Worm (Caenorhabditis elegans) whole organism, dauer: ENCODE data around the gene Y44A6B.3.

Source experiments
- unc-62 ChIP-seq: sonication (generic microtip); optimal IDR thresholded peaks from 2 replicates; lab custom pipeline; 2017; ENCODE audit warnings: missing biosample characterization, missing genetic modification reagents, missing genetic modification characterization

Gene Y44A6B.3

ce11 chrV:20638344-20638743 lies at the start of gene Y44A6B.3:
TSS of gene Y44A6B.3 (minus strand) at chrV:20638444.
- TF ChIP-seq unc-62, result no peak

ce11 chrV:20685383-20685782 lies 47.1 kb upstream of the Y44A6B.3 start, which contains the start of gene klf-2:
TSS of gene klf-2 (plus strand) at chrV:20685683.
- no peak for TF ChIP-seq unc-62

ce11 chrV:20682309-20682708 lies 44.1 kb upstream of the Y44A6B.3 start:
- TF ChIP-seq unc-62, result no peak

- no peak for TF ChIP-seq unc-62
Measured at ce11 chrV:20681824-20682223, 43.6 kb upstream of the Y44A6B.3 start.

- TF ChIP-seq unc-62, result no peak
Measured at ce11 chrV:20681120-20681519, 42.9 kb upstream of the Y44A6B.3 start, which contains the start of gene srsx-35. TSS of gene srsx-35 (plus strand) at chrV:20681420.

- TF ChIP-seq unc-62, result no peak
Measured at ce11 chrV:20680189-20680588, 41.9 kb upstream of the Y44A6B.3 start.

ce11 chrV:20670625-20671024 lies 32.4 kb upstream of the Y44A6B.3 start:
- no peak for TF ChIP-seq unc-62

ce11 chrV:20666905-20667304 lies 28.7 kb upstream of the Y44A6B.3 start, which contains the start of gene mlt-11:
TSS of gene mlt-11 (plus strand) at chrV:20667205.
- no peak for TF ChIP-seq unc-62

- TF ChIP-seq unc-62, result no peak
Measured at ce11 chrV:20664930-20665329, 26.7 kb upstream of the Y44A6B.3 start.

ce11 chrV:20663736-20664135 lies 25.5 kb upstream of the Y44A6B.3 start:
- no peak for TF ChIP-seq unc-62

ce11 chrV:20662474-20662873 lies 24.2 kb upstream of the Y44A6B.3 start:
- TF ChIP-seq unc-62, result no peak

ce11 chrV:20660025-20660424 lies 21.8 kb upstream of the Y44A6B.3 start, which contains the start of gene W01F3.2:
TSS of gene W01F3.2 (plus strand) at chrV:20660325.
- no peak for TF ChIP-seq unc-62

- no peak for TF ChIP-seq unc-62
Measured at ce11 chrV:20656626-20657025, 18.4 kb upstream of the Y44A6B.3 start.

- no peak for TF ChIP-seq unc-62
Measured at ce11 chrV:20655174-20655573, 16.9 kb upstream of the Y44A6B.3 start.

- TF ChIP-seq unc-62, result no peak
Measured at ce11 chrV:20654350-20654749, 16.1 kb upstream of the Y44A6B.3 start, which contains the start of gene mnr-1. TSS of gene mnr-1 (plus strand) at chrV:20654650.

ce11 chrV:20651923-20652322 lies 13.7 kb upstream of the Y44A6B.3 start:
- TF ChIP-seq unc-62, result no peak

- no peak for TF ChIP-seq unc-62
Measured at ce11 chrV:20648868-20649267, 10.6 kb upstream of the Y44A6B.3 start.

ce11 chrV:20645479-20645878 lies 7.2 kb upstream of the Y44A6B.3 start:
- no peak for TF ChIP-seq unc-62

- no peak for TF ChIP-seq unc-62
Measured at ce11 chrV:20641896-20642295, 3.7 kb upstream of the Y44A6B.3 start, which contains the start of gene srxa-15. TSS of gene srxa-15 (plus strand) at chrV:20642196.
